Fruit fly (Drosophila melanogaster) whole organism, embryonic: ENCODE results near the gene Vps26.

Experiments
- Asciz ChIP-seq: fragments of 200-800 bp; sonication (Bioruptor generic); optimal IDR thresholded peaks from 2 replicates; lab custom pipeline; 2017; ENCODE audit warnings: missing biosample characterization, mild to moderate bottlenecking, missing genetic modification characterization, missing genetic modification reagents
- CG10431 ChIP-seq: fragments of 200-800 bp; sonication (Bioruptor generic); optimal IDR thresholded peaks from 3 replicates; lab custom pipeline; 2018; ENCODE audit warnings: missing biosample characterization, mild to moderate bottlenecking, missing genetic modification characterization
- CG11085 ChIP-seq: fragments of 200-800 bp; sonication (Bioruptor generic); IDR thresholded peaks from 2 replicates; pipeline ENCODE4 v1.3.6; 2022; ENCODE audit warnings: missing biosample characterization, missing genetic modification characterization
- CG11247 ChIP-seq: fragments of 200-800 bp; sonication (Bioruptor generic); IDR thresholded peaks from 2 replicates; pipeline ENCODE4 v1.3.6; 2022; ENCODE audit warnings: missing biosample characterization, missing genetic modification characterization
- CG11695 ChIP-seq: fragments of 200-800 bp; sonication (Bioruptor generic); IDR thresholded peaks from 3 replicates; pipeline ENCODE4 v1.3.6; 2022; ENCODE audit warnings: missing biosample characterization, missing genetic modification characterization
- CG13287 ChIP-seq: fragments of 200-800 bp; sonication (Bioruptor generic); IDR thresholded peaks from 2 replicates; pipeline ENCODE4 v1.3.6; 2022; ENCODE audit warnings: missing biosample characterization, missing genetic modification characterization; ENCODE audit not compliant: partially characterized antibody
- CG13296 ChIP-seq: fragments of 200-800 bp; sonication (Bioruptor generic); optimal IDR thresholded peaks from 3 replicates; lab custom pipeline; 2018; ENCODE audit warnings: missing biosample characterization, mild to moderate bottlenecking, missing genetic modification characterization
- CG1602 ChIP-seq: fragments of 200-800 bp; sonication (Bioruptor generic); optimal IDR thresholded peaks from 3 replicates; lab custom pipeline; 2016; ENCODE audit warnings: missing biosample characterization, missing genetic modification characterization
- CG17328 ChIP-seq: fragments of 200-800 bp; sonication (Bioruptor generic); IDR thresholded peaks from 2 replicates; pipeline ENCODE4 v1.3.6; 2022; ENCODE audit warnings: missing biosample characterization, missing genetic modification characterization
- CG17829 ChIP-seq: fragments of 200-800 bp; optimal IDR thresholded peaks from 2 replicates; lab custom pipeline; 2019; ENCODE audit warnings: missing biosample characterization, mild to moderate bottlenecking, missing genetic modification characterization, moderate library complexity
- CG3847 ChIP-seq: fragments of 200-800 bp; sonication (Bioruptor generic); IDR thresholded peaks from 2 replicates; pipeline ENCODE4 v1.3.6; 2022; ENCODE audit warnings: missing biosample characterization, missing genetic modification characterization
- CG4730 ChIP-seq: fragments of 200-800 bp; sonication (Bioruptor generic); IDR thresholded peaks from 2 replicates; pipeline ENCODE4 v1.3.6; 2022; ENCODE audit warnings: missing biosample characterization, missing genetic modification characterization
- CG6654 ChIP-seq: fragments of 200-800 bp; sonication (Bioruptor generic); optimal IDR thresholded peaks from 2 replicates; lab custom pipeline; 2017; ENCODE audit warnings: missing biosample characterization, mild to moderate bottlenecking, missing genetic modification characterization
- CG6765 ChIP-seq: fragments of 200-800 bp; sonication (Bioruptor generic); optimal IDR thresholded peaks from 3 replicates; lab custom pipeline; 2017; ENCODE audit warnings: missing biosample characterization, mild to moderate bottlenecking, missing genetic modification characterization
- CG8359 ChIP-seq: fragments of 200-800 bp; sonication (Bioruptor generic); optimal IDR thresholded peaks from 2 replicates; lab custom pipeline; 2017; ENCODE audit warnings: missing biosample characterization, mild to moderate bottlenecking, missing genetic modification characterization, borderline replicate concordance
- CG8388 ChIP-seq: fragments of 200-800 bp; sonication (Bioruptor generic); optimal IDR thresholded peaks from 2 replicates; lab custom pipeline; 2019; ENCODE audit warnings: missing biosample characterization, mild to moderate bottlenecking, missing genetic modification characterization, moderate library complexity
- CG9817 ChIP-seq: fragments of 200-800 bp; sonication (Bioruptor generic); optimal IDR thresholded peaks from 2 replicates; lab custom pipeline; 2018; ENCODE audit warnings: missing biosample characterization, mild to moderate bottlenecking, missing genetic modification characterization, moderate library complexity
- Dad ChIP-seq: fragments of 200-800 bp; sonication (Bioruptor generic); optimal IDR thresholded peaks from 3 replicates; lab custom pipeline; 2016; ENCODE audit warnings: missing biosample characterization, missing genetic modification characterization
- Dbx ChIP-seq: fragments of 200-800 bp; sonication (Bioruptor generic); IDR thresholded peaks from 3 replicates; pipeline ENCODE4 v1.3.6; 2022; ENCODE audit warnings: missing biosample characterization, missing genetic modification characterization
- Dip2 ChIP-seq: fragments of 200-800 bp; sonication (Bioruptor generic); IDR thresholded peaks from 2 replicates; pipeline ENCODE4 v1.3.6; 2022; ENCODE audit warnings: missing biosample characterization, missing genetic modification characterization
- Dip3 ChIP-seq: fragments of 200-800 bp; sonication (Bioruptor generic); optimal IDR thresholded peaks from 3 replicates; lab custom pipeline; 2016; ENCODE audit warnings: missing biosample characterization, missing genetic modification characterization
- Ets65A ChIP-seq: fragments of 200-800 bp; sonication (Bioruptor generic); peaks from one replicate; lab custom pipeline; 2016; ENCODE audit warnings: missing biosample characterization, missing genetic modification characterization
- Fer1 ChIP-seq: fragments of 200-800 bp; sonication (Bioruptor generic); optimal IDR thresholded peaks from 2 replicates; lab custom pipeline; 2017; ENCODE audit warnings: missing biosample characterization, mild to moderate bottlenecking, missing genetic modification characterization
- HHEX ChIP-seq: fragments of 200-800 bp; sonication (Bioruptor generic); optimal IDR thresholded peaks from 3 replicates; lab custom pipeline; 2017; ENCODE audit warnings: missing biosample characterization, mild to moderate bottlenecking, missing genetic modification characterization, missing genetic modification reagents
- HLH3B ChIP-seq: fragments of 200-800 bp; sonication (Bioruptor generic); IDR thresholded peaks from 2 replicates; pipeline ENCODE4 v1.3.6; 2022; ENCODE audit warnings: missing biosample characterization, missing genetic modification characterization
- HLH4C ChIP-seq: fragments of 200-800 bp; sonication (Bioruptor generic); IDR thresholded peaks from 3 replicates; pipeline ENCODE4 v1.3.6; 2022; ENCODE audit warnings: missing biosample characterization, missing genetic modification characterization; ENCODE audit not compliant: partially characterized antibody
- Hand ChIP-seq: fragments of 200-800 bp; sonication (Bioruptor generic); optimal IDR thresholded peaks from 2 replicates; lab custom pipeline; 2017; ENCODE audit warnings: mild to moderate bottlenecking, missing biosample characterization, missing genetic modification reagents, missing genetic modification characterization
- Hmr ChIP-seq: fragments of 200-800 bp; sonication (Bioruptor generic); optimal IDR thresholded peaks from 3 replicates; lab custom pipeline; 2017; ENCODE audit warnings: mild to moderate bottlenecking, missing biosample characterization, missing genetic modification reagents, missing genetic modification characterization
- Lhr ChIP-seq: fragments of 200-800 bp; sonication (Bioruptor generic); optimal IDR thresholded peaks from 3 replicates; lab custom pipeline; 2017; ENCODE audit warnings: mild to moderate bottlenecking, missing biosample characterization, missing genetic modification reagents, missing genetic modification characterization
- MESR4 ChIP-seq: fragments of 200-800 bp; sonication (Bioruptor generic); optimal IDR thresholded peaks from 2 replicates; lab custom pipeline; 2018; ENCODE audit warnings: missing biosample characterization, mild to moderate bottlenecking, missing genetic modification characterization, moderate library complexity
- NFAT ChIP-seq: fragments of 200-800 bp; sonication (Bioruptor generic); IDR thresholded peaks from 2 replicates; pipeline ENCODE4 v1.3.6; 2022; ENCODE audit warnings: missing biosample characterization, missing genetic modification characterization
- Nf-YC ChIP-seq: fragments of 200-800 bp; optimal IDR thresholded peaks from 3 replicates; lab custom pipeline; 2019; ENCODE audit warnings: missing biosample characterization, mild to moderate bottlenecking, missing genetic modification characterization, moderate library complexity
- NfI ChIP-seq: fragments of 200-800 bp; sonication (Bioruptor generic); optimal IDR thresholded peaks from 3 replicates; lab custom pipeline; 2018; ENCODE audit warnings: missing biosample characterization, mild to moderate bottlenecking, missing genetic modification characterization, moderate library complexity
- Optix ChIP-seq: fragments of 200-800 bp; sonication (Bioruptor generic); IDR thresholded peaks from 3 replicates; pipeline ENCODE4 v1.3.6; 2022; ENCODE audit warnings: missing biosample characterization, missing genetic modification characterization
- Side ChIP-seq: fragments of 200-800 bp; sonication (Bioruptor generic); optimal IDR thresholded peaks from 2 replicates; lab custom pipeline; 2016; ENCODE audit warnings: missing biosample characterization, missing genetic modification characterization
- Sox100B ChIP-seq: fragments of 200-800 bp; sonication (Bioruptor generic); optimal IDR thresholded peaks from 3 replicates; lab custom pipeline; 2018; ENCODE audit warnings: missing biosample characterization, mild to moderate bottlenecking, missing genetic modification characterization
- ap ChIP-seq: fragments of 200-800 bp; sonication (Bioruptor generic); IDR thresholded peaks from 2 replicates; pipeline ENCODE4 v1.3.6; 2022; ENCODE audit warnings: missing biosample characterization, missing genetic modification characterization
- chn ChIP-seq: fragments of 200-800 bp; sonication (Bioruptor generic); optimal IDR thresholded peaks from 2 replicates; lab custom pipeline; 2016; ENCODE audit warnings: missing biosample characterization, missing genetic modification characterization
- da ChIP-seq: fragments of 200-800 bp; sonication (Bioruptor generic); optimal IDR thresholded peaks from 2 replicates; lab custom pipeline; 2016; ENCODE audit warnings: missing biosample characterization, missing genetic modification characterization
- dpn ChIP-seq, 2 experiments: fragments of 200-800 bp; sonication (Bioruptor generic); optimal IDR thresholded peaks; 3 replicates each; lab custom pipeline; 2016; ENCODE audit warnings: missing biosample characterization in 2 of 2, missing genetic modification characterization in 2 of 2
- ftz-f1 ChIP-seq: fragments of 200-800 bp; sonication (Bioruptor generic); optimal IDR thresholded peaks from 2 replicates; lab custom pipeline; 2016; ENCODE audit warnings: missing biosample characterization, missing genetic modification characterization
- hbn ChIP-seq: fragments of 200-800 bp; sonication (Bioruptor generic); IDR thresholded peaks from 2 replicates; pipeline ENCODE4 v1.3.6; 2022; ENCODE audit warnings: missing biosample characterization, missing genetic modification characterization; ENCODE audit not compliant: partially characterized antibody
- ken ChIP-seq: fragments of 200-800 bp; sonication (Bioruptor generic); IDR thresholded peaks from 3 replicates; pipeline ENCODE4 v1.3.6; 2022; ENCODE audit warnings: missing biosample characterization, missing genetic modification characterization
- maf-S ChIP-seq: fragments of 200-800 bp; sonication (Bioruptor generic); optimal IDR thresholded peaks from 2 replicates; lab custom pipeline; 2016; ENCODE audit warnings: missing biosample characterization, missing genetic modification characterization
- nmo ChIP-seq: fragments of 200-800 bp; sonication (Bioruptor generic); optimal IDR thresholded peaks from 2 replicates; lab custom pipeline; 2018; ENCODE audit warnings: missing biosample characterization, mild to moderate bottlenecking, missing genetic modification characterization, moderate library complexity
- sisA ChIP-seq: fragments of 200-800 bp; sonication (Bioruptor generic); IDR thresholded peaks from 2 replicates; pipeline ENCODE4 v1.3.6; 2022; ENCODE audit warnings: missing biosample characterization, missing genetic modification characterization
- sna ChIP-seq: fragments of 200-800 bp; sonication (Bioruptor generic); IDR thresholded peaks from 2 replicates; pipeline ENCODE4 v1.3.6; 2022; ENCODE audit warnings: missing biosample characterization, missing genetic modification characterization; ENCODE audit not compliant: partially characterized antibody
- so ChIP-seq: fragments of 200-800 bp; sonication (Bioruptor generic); IDR thresholded peaks from 3 replicates; pipeline ENCODE4 v1.3.6; 2022; ENCODE audit warnings: missing biosample characterization, missing genetic modification characterization
- sob ChIP-seq: fragments of 200-800 bp; sonication (Bioruptor generic); IDR thresholded peaks from 2 replicates; pipeline ENCODE4 v1.3.6; 2022; ENCODE audit warnings: missing biosample characterization, missing genetic modification characterization
- sug ChIP-seq: fragments of 200-800 bp; optimal IDR thresholded peaks from 2 replicates; lab custom pipeline; 2019; ENCODE audit warnings: missing biosample characterization, mild to moderate bottlenecking, missing genetic modification characterization, moderate library complexity

Gene Vps26

dm6 chrX:1880139-1880556 lies 6.5 kb downstream of the Vps26 start, which contains the start of gene Coa8 (continued):
- no peak for TF ChIP-seq Asciz (GFP tag; lab: Kevin White, UChicago)
- peak; percentile 31 for TF ChIP-seq Lhr (GFP tag; lab: Kevin White, UChicago)
- no peak for TF ChIP-seq Sox100B (GFP tag; lab: Kevin White, UChicago)
- no peak for TF ChIP-seq ap
- no peak for TF ChIP-seq CG1602
- 0 out of 3 replicates have a peak, but pooled peaks have one; percentile 44 for TF ChIP-seq so (GFP tag; lab: Robert Waterston, UW)
- TF ChIP-seq Dbx (GFP tag; lab: Robert Waterston, UW) = peak; percentile 62; the same call in 1 of the 3 replicates
- TF ChIP-seq CG3847 = peak; percentile 44
- TF ChIP-seq Dip3 = peak; percentile 33
- peak; percentile 31 for TF ChIP-seq CG13296 (GFP tag; lab: Kevin White, UChicago)
- 0 out of 2 replicates have a peak, but pooled peaks have one; percentile 15 for TF ChIP-seq CG17328 (GFP tag; lab: Robert Waterston, UW)
- TF ChIP-seq CG8388 (GFP tag; lab: Kevin White, UChicago) = no peak
- TF ChIP-seq maf-S (GFP tag; lab: Kevin White, UChicago) = peak; percentile 15
- no peak for TF ChIP-seq HLH3B (GFP tag; lab: Robert Waterston, UW)
- TF ChIP-seq CG11085 (GFP tag; lab: Robert Waterston, UW) = 0 out of 2 replicates have a peak, but pooled peaks have one; percentile 14
- 0 out of 3 replicates have a peak, but pooled peaks have one; percentile 8 for TF ChIP-seq ken (GFP tag; lab: Robert Waterston, UW)
- TF ChIP-seq Side = no peak
- 0 out of 2 replicates have a peak, but pooled peaks have one; percentile 52 for TF ChIP-seq sob
- TF ChIP-seq sisA = peak; percentile 40
- TF ChIP-seq Dad = peak; percentile 19
- TF ChIP-seq CG8359 (GFP tag; lab: Kevin White, UChicago) = no peak
- TF ChIP-seq Nf-YC (tag; lab: Kevin White, UChicago) = peak; percentile 31
- peak; percentile 24 to 26 for TF ChIP-seq dpn (GFP tag; optimal IDR thresholded peaks at IDR 0.05; lab: Kevin White, UChicago)
- no peak for TF ChIP-seq Dip2 (GFP tag; lab: Robert Waterston, UW)
- TF ChIP-seq CG11695 (GFP tag; lab: Robert Waterston, UW) = peak; percentile 49; the same call in 2 of the 3 replicates
- TF ChIP-seq Hmr = peak; percentile 28
- TF ChIP-seq HLH4C = peak; percentile 42; the same call in 1 of the 3 replicates
- peak; percentile 51 for TF ChIP-seq NfI (GFP tag; lab: Kevin White, UChicago)
- peak; percentile 45 for TF ChIP-seq CG9817 (tag; lab: Kevin White, UChicago)
- no peak for TF ChIP-seq HHEX (GFP tag; lab: Kevin White, UChicago)
- no peak for TF ChIP-seq ftz-f1 (GFP tag; lab: Kevin White, UChicago)
- no peak for TF ChIP-seq Hand (GFP tag; lab: Kevin White, UChicago)
- TF ChIP-seq CG6654 = no peak
- 0 out of 3 replicates have a peak, but pooled peaks have one; percentile 25 for TF ChIP-seq Optix
- TF ChIP-seq hbn = peak; percentile 37
- peak; percentile 31; the same call in 1 of the 2 replicates for TF ChIP-seq NFAT (GFP tag; lab: Robert Waterston, UW)
- peak; percentile 39; the same call in 1 of the 2 replicates for TF ChIP-seq sna (GFP tag; lab: Robert Waterston, UW)
- TF ChIP-seq nmo (GFP tag; lab: Kevin White, UChicago) = peak; percentile 40
- TF ChIP-seq sug = peak; percentile 33
- no peak for TF ChIP-seq da (GFP tag; lab: Kevin White, UChicago)
- peak; percentile 17 for TF ChIP-seq CG6765 (GFP tag; lab: Kevin White, UChicago)
- peak; percentile 54 for TF ChIP-seq CG13287 (GFP tag; lab: Robert Waterston, UW)
- TF ChIP-seq CG4730 (GFP tag; lab: Robert Waterston, UW) = no peak
- TF ChIP-seq Fer1 (GFP tag; lab: Kevin White, UChicago) = peak; percentile 34
- TF ChIP-seq chn (GFP tag; lab: Kevin White, UChicago) = peak; percentile 34
- peak; percentile 93 for TF ChIP-seq Ets65A
- peak; percentile 8 for TF ChIP-seq CG10431 (GFP tag; lab: Kevin White, UChicago)
- TF ChIP-seq CG11247 (GFP tag; lab: Robert Waterston, UW) = 0 out of 2 replicates have a peak, but pooled peaks have one; percentile 19
- TF ChIP-seq CG17829 (tag; lab: Kevin White, UChicago) = peak; percentile 9
- no peak for TF ChIP-seq MESR4
